Fruit fly (Drosophila melanogaster): ENCODE measurements around the gene orb.

DNA sequence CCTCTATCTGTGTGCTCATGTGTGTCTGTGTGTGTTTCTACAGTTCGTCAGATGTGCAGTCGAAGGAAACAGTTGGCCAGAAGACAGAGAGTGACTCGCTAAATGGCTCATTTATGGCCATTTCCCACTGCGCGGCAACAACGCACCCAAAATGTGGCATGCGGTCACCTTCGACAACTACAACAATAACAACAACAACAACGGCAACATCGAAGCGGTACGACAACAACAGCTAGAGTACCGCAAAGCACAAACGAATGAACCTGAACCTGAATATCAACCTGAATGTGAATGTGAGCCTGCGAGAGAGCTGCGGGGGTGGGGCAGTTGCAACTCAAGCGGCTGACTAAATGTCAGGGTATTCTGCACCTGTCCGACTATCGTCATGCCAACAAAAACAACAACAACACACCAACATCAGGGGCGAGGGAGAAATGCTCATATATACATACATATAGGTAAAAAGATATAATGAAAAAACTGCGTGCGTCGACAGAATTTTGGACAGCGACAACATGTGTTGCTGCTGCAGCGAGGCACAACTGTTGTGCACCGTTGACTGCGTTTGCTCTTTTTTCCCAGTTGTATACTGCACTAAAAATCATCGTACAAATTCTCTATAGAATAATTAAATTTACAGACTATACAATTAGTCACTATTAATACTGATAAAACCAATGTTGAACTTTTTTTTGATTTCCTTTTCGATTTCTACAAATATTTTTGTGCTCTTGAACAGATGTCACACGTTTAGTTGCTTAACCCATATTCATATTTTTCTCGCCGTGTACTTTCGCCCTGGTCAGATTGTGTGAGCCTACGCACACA is 19.6 kb upstream of the orb start:
- no peak for TF ChIP-seq CG17806 (tag; optimal IDR thresholded peaks at IDR 0.05)
- TF ChIP-seq Snoo (tag; optimal IDR thresholded peaks at IDR 0.05), result no peak
- TF ChIP-seq CG34367 (tag; optimal IDR thresholded peaks at IDR 0.05), result peak; percentile 24
- TF ChIP-seq CG9948 (tag; optimal IDR thresholded peaks at IDR 0.05), result no peak
- TF ChIP-seq Pif1B (GFP tag; optimal IDR thresholded peaks at IDR 0.05), result peak; percentile 28
